Comparison of ENCODE assay signal across 1 fruit fly cellular context in genomic region chr2L:5314630-5315159, dm6.
TF ChIP-seq lines count a peak whose summit lies in the region.

TSS of gene CG14024 (minus strand) at chr2L:5314895.

TF ChIP-seq in whole organism, embryonic, 481 proteins besides CTCF, POLR2A, EP300 and RAD21 (continued from another document):
- TF ChIP-seq CkIIα-i1 (GFP tag; IDR thresholded peaks at IDR 0.05; lab: Robert Waterston, UW): no peak
- no peak for TF ChIP-seq ranshi (GFP tag; IDR thresholded peaks at IDR 0.05; lab: Robert Waterston, UW)
- TF ChIP-seq CG6765 (GFP tag; optimal IDR thresholded peaks at IDR 0.05; lab: Kevin White, UChicago): no peak
- no peak for TF ChIP-seq sisA (GFP tag; IDR thresholded peaks at IDR 0.05; lab: Robert Waterston, UW)
- TF ChIP-seq Ets97D (GFP tag; optimal IDR thresholded peaks at IDR 0.05; lab: Kevin White, UChicago): no peak
- no peak for TF ChIP-seq Drgx (GFP tag; IDR thresholded peaks at IDR 0.05; lab: Robert Waterston, UW)
- TF ChIP-seq repo (GFP tag; optimal IDR thresholded peaks at IDR 0.05; lab: Kevin White, UChicago): no peak
- no peak for TF ChIP-seq chinmo (GFP tag; IDR thresholded peaks at IDR 0.05; lab: Robert Waterston, UW; ENCODE audit: partially characterized antibody)
- peak; percentile 11; the same call in 1 of the 2 replicates for TF ChIP-seq ara (GFP tag; IDR thresholded peaks at IDR 0.05; lab: Robert Waterston, UW)
- TF ChIP-seq Jarid2 (GFP tag; optimal IDR thresholded peaks at IDR 0.05; lab: Kevin White, UChicago): peak; percentile 16
- no peak for TF ChIP-seq prd (optimal IDR thresholded peaks at IDR 0.05; lab: Kevin White, UChicago)
- TF ChIP-seq prd (GFP tag; IDR thresholded peaks at IDR 0.05; lab: Robert Waterston, UW): 0 out of 3 replicates have a peak, but pooled peaks have one; percentile 16
- no peak for TF ChIP-seq CG15514 (GFP tag; optimal IDR thresholded peaks at IDR 0.05; lab: Kevin White, UChicago)
- TF ChIP-seq HmgD (GFP tag; optimal IDR thresholded peaks at IDR 0.05; lab: Kevin White, UChicago): no peak
- TF ChIP-seq unc-4 (GFP tag; IDR thresholded peaks at IDR 0.05; lab: Robert Waterston, UW; ENCODE audit: partially characterized antibody): 0 out of 2 replicates have a peak, but pooled peaks have one; percentile 14
- TF ChIP-seq CG7372 (GFP tag; IDR thresholded peaks at IDR 0.05; lab: Robert Waterston, UW): no peak
- TF ChIP-seq CrebB (tag; optimal IDR thresholded peaks at IDR 0.05; lab: Kevin White, UChicago): no peak
- TF ChIP-seq Side (GFP tag; optimal IDR thresholded peaks at IDR 0.05; lab: Kevin White, UChicago): no peak
- peak; percentile 80 for TF ChIP-seq crol (GFP tag; IDR thresholded peaks at IDR 0.05; lab: Robert Waterston, UW)
